Fruit fly (Drosophila melanogaster) whole organism, embryonic: ENCODE measurements around the gene CG5196.

Source experiments
- Abd-B ChIP-seq: fragments of 200-800 bp; sonication (Bioruptor generic); optimal IDR thresholded peaks from 2 replicates; lab custom pipeline; 2018; ENCODE audit warnings: missing biosample characterization, mild to moderate bottlenecking, missing genetic modification characterization, moderate library complexity
- CG10654 ChIP-seq: fragments of 200-800 bp; sonication (Bioruptor generic); optimal IDR thresholded peaks from 2 replicates; lab custom pipeline; 2016; ENCODE audit warnings: missing biosample characterization, missing genetic modification characterization
- CG11247 ChIP-seq: fragments of 200-800 bp; sonication (Bioruptor generic); IDR thresholded peaks from 2 replicates; pipeline ENCODE4 v1.3.6; 2022; ENCODE audit warnings: missing biosample characterization, missing genetic modification characterization
- CG12236 ChIP-seq: fragments of 200-800 bp; sonication (Bioruptor generic); optimal IDR thresholded peaks from 2 replicates; lab custom pipeline; 2016; ENCODE audit warnings: missing biosample characterization, missing genetic modification characterization
- CG12299 ChIP-seq: fragments of 200-800 bp; sonication (Bioruptor generic); optimal IDR thresholded peaks from 2 replicates; lab custom pipeline; 2018; ENCODE audit warnings: missing biosample characterization, mild to moderate bottlenecking, missing genetic modification characterization
- CG12659 ChIP-seq: fragments of 200-800 bp; sonication (Bioruptor generic); optimal IDR thresholded peaks from 3 replicates; lab custom pipeline; 2017; ENCODE audit warnings: mild to moderate bottlenecking, missing biosample characterization, missing genetic modification reagents, missing genetic modification characterization
- CG14965 ChIP-seq: fragments of 200-800 bp; sonication (Bioruptor generic); optimal IDR thresholded peaks from 2 replicates; lab custom pipeline; 2016; ENCODE audit warnings: missing biosample characterization, missing genetic modification characterization, borderline replicate concordance
- CG15269 ChIP-seq: fragments of 200-800 bp; sonication (Bioruptor generic); optimal IDR thresholded peaks from 2 replicates; lab custom pipeline; 2018; ENCODE audit warnings: missing biosample characterization, mild to moderate bottlenecking, missing genetic modification characterization, moderate library complexity
- CG15479 ChIP-seq: fragments of 200-800 bp; sonication (Bioruptor generic); optimal IDR thresholded peaks from 3 replicates; lab custom pipeline; 2019; ENCODE audit warnings: missing biosample characterization, mild to moderate bottlenecking, missing genetic modification characterization, moderate library complexity
- CG16813 ChIP-seq: fragments of 200-800 bp; sonication (Bioruptor generic); IDR thresholded peaks from 3 replicates; pipeline ENCODE4 v1.3.6; 2022; ENCODE audit warnings: missing biosample characterization, missing genetic modification characterization; ENCODE audit not compliant: partially characterized antibody
- CG17568 ChIP-seq: fragments of 200-800 bp; sonication (Bioruptor generic); optimal IDR thresholded peaks from 2 replicates; lab custom pipeline; 2018; ENCODE audit warnings: missing biosample characterization, mild to moderate bottlenecking, missing genetic modification characterization, moderate library complexity
- CG17612 ChIP-seq: fragments of 200-800 bp; sonication (Bioruptor generic); IDR thresholded peaks from 2 replicates; pipeline ENCODE4 v1.3.6; 2022; ENCODE audit warnings: missing biosample characterization, missing genetic modification characterization
- CG1792 ChIP-seq: fragments of 200-800 bp; sonication (Bioruptor generic); optimal IDR thresholded peaks from 2 replicates; lab custom pipeline; 2016; ENCODE audit warnings: missing biosample characterization, missing genetic modification characterization
- CG2889 ChIP-seq: fragments of 200-800 bp; sonication (Bioruptor generic); IDR thresholded peaks from 3 replicates; pipeline ENCODE4 v1.3.6; 2022; ENCODE audit warnings: missing biosample characterization, missing genetic modification characterization
- CG32767 ChIP-seq: fragments of 200-800 bp; sonication (Bioruptor generic); IDR thresholded peaks from 2 replicates; pipeline ENCODE4 v1.3.6; 2022; ENCODE audit warnings: missing biosample characterization, missing genetic modification characterization
- CG4424 ChIP-seq: fragments of 200-800 bp; sonication (Bioruptor generic); optimal IDR thresholded peaks from 3 replicates; lab custom pipeline; 2016; ENCODE audit warnings: missing biosample characterization, missing genetic modification characterization
- CG6175 ChIP-seq: fragments of 200-800 bp; sonication (Bioruptor generic); IDR thresholded peaks from 3 replicates; pipeline ENCODE4 v1.3.6; 2022; ENCODE audit warnings: missing biosample characterization, missing genetic modification characterization
- CG6813 ChIP-seq: fragments of 200-800 bp; sonication (Bioruptor generic); optimal IDR thresholded peaks from 2 replicates; lab custom pipeline; 2017; ENCODE audit warnings: missing biosample characterization, missing genetic modification characterization, mild to moderate bottlenecking, moderate library complexity, missing genetic modification reagents
- CG9876 ChIP-seq: fragments of 200-800 bp; sonication (Bioruptor generic); optimal IDR thresholded peaks from 2 replicates; lab custom pipeline; 2016; ENCODE audit warnings: missing biosample characterization, missing genetic modification characterization
- E2f2 ChIP-seq: fragments of 200-800 bp; sonication (Bioruptor generic); IDR thresholded peaks from 2 replicates; pipeline ENCODE4 v1.3.6; 2022; ENCODE audit warnings: missing biosample characterization, missing genetic modification characterization
- Ets65A ChIP-seq: fragments of 200-800 bp; sonication (Bioruptor generic); peaks from one replicate; lab custom pipeline; 2016; ENCODE audit warnings: missing biosample characterization, missing genetic modification characterization
- Ets97D ChIP-seq: fragments of 200-800 bp; sonication (Bioruptor generic); optimal IDR thresholded peaks from 3 replicates; lab custom pipeline; 2016; ENCODE audit warnings: missing biosample characterization, missing genetic modification characterization
- Gsc ChIP-seq: fragments of 200-800 bp; sonication (Bioruptor generic); IDR thresholded peaks from 2 replicates; pipeline ENCODE4 v1.3.6; 2022; ENCODE audit warnings: missing biosample characterization, missing genetic modification characterization
- HLH54F ChIP-seq: fragments of 200-800 bp; sonication (Bioruptor generic); optimal IDR thresholded peaks from 3 replicates; lab custom pipeline; 2016; ENCODE audit warnings: missing biosample characterization, missing genetic modification characterization
- Hand ChIP-seq: fragments of 200-800 bp; sonication (Bioruptor generic); optimal IDR thresholded peaks from 2 replicates; lab custom pipeline; 2017; ENCODE audit warnings: mild to moderate bottlenecking, missing biosample characterization, missing genetic modification reagents, missing genetic modification characterization
- Hey ChIP-seq: fragments of 200-800 bp; sonication (Bioruptor generic); optimal IDR thresholded peaks from 3 replicates; lab custom pipeline; 2018; ENCODE audit warnings: missing biosample characterization, mild to moderate bottlenecking, missing genetic modification characterization
- HmgZ ChIP-seq: fragments of 200-800 bp; sonication (Bioruptor generic); optimal IDR thresholded peaks from 2 replicates; lab custom pipeline; 2018; ENCODE audit warnings: missing biosample characterization, mild to moderate bottlenecking, missing genetic modification characterization
- Hmr ChIP-seq: fragments of 200-800 bp; sonication (Bioruptor generic); optimal IDR thresholded peaks from 3 replicates; lab custom pipeline; 2017; ENCODE audit warnings: mild to moderate bottlenecking, missing biosample characterization, missing genetic modification reagents, missing genetic modification characterization
- Lpt ChIP-seq: fragments of >200 bp; optimal IDR thresholded peaks from 2 replicates; lab custom pipeline; 2018; ENCODE audit warnings: missing biosample characterization, missing genetic modification characterization
- MBD-R2 ChIP-seq: fragments of 200-800 bp; sonication (Bioruptor generic); IDR thresholded peaks from 2 replicates; pipeline ENCODE4 v1.3.6; 2022; ENCODE audit warnings: missing biosample characterization, missing genetic modification characterization
- MESR4 ChIP-seq: fragments of 200-800 bp; sonication (Bioruptor generic); optimal IDR thresholded peaks from 2 replicates; lab custom pipeline; 2018; ENCODE audit warnings: missing biosample characterization, mild to moderate bottlenecking, missing genetic modification characterization, moderate library complexity
- Neu2 ChIP-seq: fragments of 200-800 bp; sonication (Bioruptor generic); optimal IDR thresholded peaks from 3 replicates; lab custom pipeline; 2016; ENCODE audit warnings: missing biosample characterization, missing genetic modification characterization, borderline replicate concordance
- NfI ChIP-seq: fragments of 200-800 bp; sonication (Bioruptor generic); optimal IDR thresholded peaks from 3 replicates; lab custom pipeline; 2018; ENCODE audit warnings: missing biosample characterization, mild to moderate bottlenecking, missing genetic modification characterization, moderate library complexity
- Pdp1 ChIP-seq, 2 experiments: fragments of 200-800 bp; sonication (Bioruptor generic); optimal IDR thresholded peaks; 3 replicates each; lab custom pipeline; 2016; ENCODE audit warnings: missing biosample characterization in 2 of 2, missing genetic modification characterization in 2 of 2, mild to moderate bottlenecking in 1 of 2, moderate library complexity in 1 of 2
- Sin3A ChIP-seq: fragments of >200 bp; optimal IDR thresholded peaks from 2 replicates; lab custom pipeline; 2018
- Tbp ChIP-seq: fragments of >200 bp; optimal IDR thresholded peaks from 2 replicates; lab custom pipeline; 2018; ENCODE audit warnings: missing biosample characterization, missing genetic modification characterization
- Trl ChIP-seq, 3 experiments: fragments of >200 bp in 2 of 3; fragments of 200-800 bp in 1 of 3; sonication (Bioruptor generic) in 1 of 3; optimal IDR thresholded peaks; 2 replicates in 1 of 3; 3 replicates in 2 of 3; lab custom pipeline; 2016 to 2017; ENCODE audit warnings: missing biosample characterization in 1 of 3, missing genetic modification characterization in 1 of 3
- ap ChIP-seq: fragments of 200-800 bp; sonication (Bioruptor generic); IDR thresholded peaks from 2 replicates; pipeline ENCODE4 v1.3.6; 2022; ENCODE audit warnings: missing biosample characterization, missing genetic modification characterization
- chn ChIP-seq: fragments of 200-800 bp; sonication (Bioruptor generic); optimal IDR thresholded peaks from 2 replicates; lab custom pipeline; 2016; ENCODE audit warnings: missing biosample characterization, missing genetic modification characterization
- corto ChIP-seq: fragments of 200-800 bp; sonication (Bioruptor generic); optimal IDR thresholded peaks from 2 replicates; lab custom pipeline; 2016; ENCODE audit warnings: missing biosample characterization, mild to moderate bottlenecking, missing genetic modification characterization, moderate library complexity
- cwo ChIP-seq: fragments of 200-800 bp; sonication (Bioruptor generic); optimal IDR thresholded peaks from 3 replicates; lab custom pipeline; 2017; ENCODE audit warnings: missing biosample characterization, missing genetic modification characterization, mild to moderate bottlenecking, moderate library complexity, missing genetic modification reagents
- grau ChIP-seq: fragments of 200-800 bp; optimal IDR thresholded peaks from 3 replicates; lab custom pipeline; 2019; ENCODE audit warnings: missing biosample characterization, mild to moderate bottlenecking, missing genetic modification characterization, moderate library complexity
- grn ChIP-seq: fragments of 200-800 bp; sonication (Bioruptor generic); optimal IDR thresholded peaks from 3 replicates; lab custom pipeline; 2017; ENCODE audit warnings: missing biosample characterization, missing genetic modification characterization
- klu ChIP-seq: fragments of 200-800 bp; sonication (Bioruptor generic); IDR thresholded peaks from 2 replicates; pipeline ENCODE4 v1.3.6; 2022; ENCODE audit warnings: missing biosample characterization, missing genetic modification characterization
- lab ChIP-seq: fragments of 200-800 bp; sonication (Bioruptor generic); optimal IDR thresholded peaks from 3 replicates; lab custom pipeline; 2017; ENCODE audit warnings: missing biosample characterization, missing genetic modification characterization, mild to moderate bottlenecking, moderate library complexity, missing genetic modification reagents
- mld ChIP-seq: fragments of 200-800 bp; sonication (Bioruptor generic); IDR thresholded peaks from 3 replicates; pipeline ENCODE4 v1.3.6; 2022; ENCODE audit warnings: missing biosample characterization, missing genetic modification characterization; ENCODE audit not compliant: partially characterized antibody
- pzg ChIP-seq: fragments of 200-800 bp; sonication (Bioruptor generic); optimal IDR thresholded peaks from 3 replicates; lab custom pipeline; 2018; ENCODE audit warnings: missing biosample characterization, mild to moderate bottlenecking, missing genetic modification characterization, moderate library complexity
- rib ChIP-seq: fragments of 200-800 bp; sonication (Bioruptor generic); IDR thresholded peaks from 2 replicates; pipeline ENCODE4 v1.3.6; 2022; ENCODE audit warnings: missing biosample characterization, missing genetic modification characterization
- sna ChIP-seq: fragments of 200-800 bp; sonication (Bioruptor generic); IDR thresholded peaks from 2 replicates; pipeline ENCODE4 v1.3.6; 2022; ENCODE audit warnings: missing biosample characterization, missing genetic modification characterization; ENCODE audit not compliant: partially characterized antibody
- unc-4 ChIP-seq: fragments of 200-800 bp; sonication (Bioruptor generic); IDR thresholded peaks from 2 replicates; pipeline ENCODE4 v1.3.6; 2022; ENCODE audit warnings: missing biosample characterization, missing genetic modification characterization; ENCODE audit not compliant: partially characterized antibody
- zfh1 ChIP-seq: fragments of 200-800 bp; sonication (Bioruptor generic); IDR thresholded peaks from 3 replicates; pipeline ENCODE4 v1.3.6; 2022; ENCODE audit warnings: missing biosample characterization, missing genetic modification characterization

The CG5196 gene

dm6 chr3R:12429120-12429610, 21.0 kb downstream of the CG5196 start, which contains the start of the genes CG5641 and CG5245 (continued):
- TF ChIP-seq MESR4 (GFP tag; lab: Kevin White, UChicago) (peak; percentile 47), Ets65A (GFP tag; lab: Kevin White, UChicago) (no peak), CG17568 (GFP tag; lab: Kevin White, UChicago) (no peak), HLH54F (GFP tag; lab: Kevin White, UChicago) (no peak), Trl (optimal IDR thresholded peaks at IDR 0.05; lab: Kevin White, UChicago) (no peak), Trl (GFP tag; optimal IDR thresholded peaks at IDR 0.05; lab: Kevin White, UChicago) (no peak), Hmr (GFP tag; lab: Kevin White, UChicago) (no peak), cwo (no peak), CG4424 (GFP tag; lab: Kevin White, UChicago) (no peak), Abd-B (no peak), Tbp (GFP tag; lab: Kevin White, UChicago) (no peak), CG12236 (no peak), ap (GFP tag; lab: Robert Waterston, UW) (no peak), HmgZ (no peak), Gsc (GFP tag; lab: Robert Waterston, UW) (no peak), grn (GFP tag; lab: Kevin White, UChicago) (no peak), sna (GFP tag; lab: Robert Waterston, UW) (no peak), CG16813 (no peak), rib (GFP tag; lab: Robert Waterston, UW) (no peak), CG10654 (GFP tag; lab: Kevin White, UChicago) (no peak), CG17612 (GFP tag; lab: Robert Waterston, UW) (no peak), CG32767 (GFP tag; lab: Robert Waterston, UW) (no peak), zfh1 (GFP tag; lab: Robert Waterston, UW) (0 out of 3 replicates have a peak, but pooled peaks have one; percentile 10), pzg (peak; percentile 51), CG11247 (GFP tag; lab: Robert Waterston, UW) (no peak), CG14965 (GFP tag; lab: Kevin White, UChicago) (no peak), CG2889 (no peak), Hey (no peak), lab (GFP tag; lab: Kevin White, UChicago) (no peak), corto (no peak), CG9876 (GFP tag; lab: Kevin White, UChicago) (no peak), CG6813 (GFP tag; lab: Kevin White, UChicago) (no peak), Ets97D (GFP tag; lab: Kevin White, UChicago) (peak; percentile 23), Neu2 (GFP tag; lab: Kevin White, UChicago) (no peak), Pdp1 (GFP tag; optimal IDR thresholded peaks at IDR 0.05; lab: Kevin White, UChicago) (no peak), unc-4 (GFP tag; lab: Robert Waterston, UW) (no peak), grau (no peak), CG15269 (tag; lab: Kevin White, UChicago) (no peak), CG12659 (GFP tag; lab: Kevin White, UChicago) (peak; percentile 22), Sin3A (lab: Kevin White, UChicago) (peak; percentile 34), CG1792 (GFP tag; lab: Kevin White, UChicago) (no peak), mld (GFP tag; lab: Robert Waterston, UW) (no peak), Lpt (GFP tag; lab: Kevin White, UChicago) (no peak), CG12299 (tag; lab: Kevin White, UChicago) (no peak), CG15479 (GFP tag; lab: Kevin White, UChicago) (no peak), Hand (GFP tag; lab: Kevin White, UChicago) (no peak), NfI (GFP tag; lab: Kevin White, UChicago) (no peak), klu (GFP tag; lab: Robert Waterston, UW) (no peak), chn (GFP tag; lab: Kevin White, UChicago) (no peak), CG6175 (GFP tag; lab: Robert Waterston, UW) (no peak), E2f2 (GFP tag; lab: Robert Waterston, UW) (peak; percentile 64), MBD-R2 (GFP tag; lab: Robert Waterston, UW) (peak; percentile 70)
